Fruit fly (Drosophila melanogaster) whole organism, prepupa: ENCODE measurements around the gene Sec24CD.

Experiments used
- Blimp-1 ChIP-seq: fragments of 200-800 bp; sonication (Bioruptor generic); optimal IDR thresholded peaks from 3 replicates; lab custom pipeline; 2017; ENCODE audit warnings: missing biosample characterization, missing genetic modification characterization, mild to moderate bottlenecking, moderate library complexity, missing genetic modification reagents
- CG10631 ChIP-seq: fragments of 200-800 bp; sonication (Bioruptor generic); optimal IDR thresholded peaks from 2 replicates; lab custom pipeline; 2016; ENCODE audit warnings: missing biosample characterization, missing genetic modification characterization
- CG10669 ChIP-seq: fragments of 200-800 bp; sonication (Bioruptor generic); optimal IDR thresholded peaks from 3 replicates; lab custom pipeline; 2018; ENCODE audit warnings: missing biosample characterization, mild to moderate bottlenecking, missing genetic modification characterization, moderate library complexity
- CG11294 ChIP-seq: fragments of 200-800 bp; sonication (Bioruptor generic); IDR thresholded peaks from 2 replicates; pipeline ENCODE4 v1.3.6; 2022; ENCODE audit warnings: missing biosample characterization, missing genetic modification characterization
- CG11902 ChIP-seq: fragments of 200-800 bp; sonication (Bioruptor generic); optimal IDR thresholded peaks from 3 replicates; lab custom pipeline; 2016; ENCODE audit warnings: missing biosample characterization, missing genetic modification characterization
- CG15336 ChIP-seq: fragments of 200-800 bp; sonication (Bioruptor generic); IDR thresholded peaks from 2 replicates; pipeline ENCODE4 v1.3.6; 2022; ENCODE audit warnings: missing biosample characterization, missing genetic modification characterization
- CG16779 ChIP-seq: fragments of 200-800 bp; sonication (Bioruptor generic); optimal IDR thresholded peaks from 3 replicates; lab custom pipeline; 2017; ENCODE audit warnings: missing biosample characterization, mild to moderate bottlenecking, missing genetic modification characterization
- CG32006 ChIP-seq: fragments of 200-800 bp; sonication (Bioruptor generic); optimal IDR thresholded peaks from 3 replicates; lab custom pipeline; 2017; ENCODE audit warnings: missing biosample characterization, mild to moderate bottlenecking, missing genetic modification characterization
- CG34406 ChIP-seq: fragments of 200-800 bp; sonication (Bioruptor generic); optimal IDR thresholded peaks from 3 replicates; lab custom pipeline; 2016; ENCODE audit warnings: missing biosample characterization, missing genetic modification characterization
- CG3919 ChIP-seq: fragments of 200-800 bp; sonication (Bioruptor generic); optimal IDR thresholded peaks from 3 replicates; lab custom pipeline; 2016; ENCODE audit warnings: missing biosample characterization, missing genetic modification characterization
- CG6163 ChIP-seq: fragments of 200-800 bp; sonication (Bioruptor generic); IDR thresholded peaks from 3 replicates; pipeline ENCODE4 v1.3.6; 2022; ENCODE audit warnings: missing biosample characterization, missing genetic modification characterization
- CG6792 ChIP-seq: fragments of 200-800 bp; sonication (Bioruptor generic); optimal IDR thresholded peaks from 3 replicates; lab custom pipeline; 2016; ENCODE audit warnings: missing biosample characterization, missing genetic modification characterization
- CG6808 ChIP-seq: fragments of 200-800 bp; sonication (Bioruptor generic); optimal IDR thresholded peaks from 3 replicates; lab custom pipeline; 2017; ENCODE audit warnings: missing biosample characterization, missing genetic modification characterization, mild to moderate bottlenecking, moderate library complexity, missing genetic modification reagents
- CG6854 ChIP-seq: fragments of 200-800 bp; sonication (Bioruptor generic); optimal IDR thresholded peaks from 2 replicates; lab custom pipeline; 2017; ENCODE audit warnings: missing biosample characterization, mild to moderate bottlenecking, missing genetic modification characterization
- CG7368 ChIP-seq: fragments of 200-800 bp; sonication (Bioruptor generic); optimal IDR thresholded peaks from 3 replicates; lab custom pipeline; 2016; ENCODE audit warnings: missing biosample characterization, missing genetic modification characterization
- CG8119 ChIP-seq: fragments of 200-800 bp; sonication (Bioruptor generic); IDR thresholded peaks from 3 replicates; pipeline ENCODE4 v1.3.6; 2022; ENCODE audit warnings: missing biosample characterization, missing genetic modification characterization
- CG8319 ChIP-seq: fragments of 200-800 bp; sonication (Bioruptor generic); optimal IDR thresholded peaks from 3 replicates; lab custom pipeline; 2016; ENCODE audit warnings: missing biosample characterization, missing genetic modification characterization
- CG8632 ChIP-seq: fragments of 200-800 bp; sonication (Bioruptor generic); optimal IDR thresholded peaks from 3 replicates; lab custom pipeline; 2016; ENCODE audit warnings: missing biosample characterization, missing genetic modification characterization
- CG9139 ChIP-seq: fragments of 200-800 bp; sonication (Bioruptor generic); optimal IDR thresholded peaks from 3 replicates; lab custom pipeline; 2017; ENCODE audit warnings: missing biosample characterization, mild to moderate bottlenecking, missing genetic modification characterization
- Eip75B ChIP-seq: fragments of 200-800 bp; sonication (Bioruptor generic); optimal IDR thresholded peaks from 3 replicates; lab custom pipeline; 2016; ENCODE audit warnings: missing biosample characterization, missing genetic modification characterization
- Eip78C ChIP-seq: fragments of 200-800 bp; sonication (Bioruptor generic); peaks from one replicate; lab custom pipeline; 2016; ENCODE audit warnings: missing biosample characterization, missing genetic modification characterization
- Eip93F ChIP-seq: fragments of 200-800 bp; sonication (Bioruptor generic); optimal IDR thresholded peaks from 2 replicates; lab custom pipeline; 2016; ENCODE audit warnings: missing biosample characterization, mild to moderate bottlenecking, missing genetic modification characterization
- Ets21C ChIP-seq: fragments of 200-800 bp; sonication (Bioruptor generic); optimal IDR thresholded peaks from 3 replicates; lab custom pipeline; 2016; ENCODE audit warnings: missing biosample characterization, missing genetic modification characterization
- Gug ChIP-seq: fragments of 200-800 bp; sonication (Bioruptor generic); IDR thresholded peaks from 2 replicates; pipeline ENCODE4 v1.3.6; 2022; ENCODE audit warnings: missing biosample characterization, missing genetic modification characterization
- Hr38 ChIP-seq: sonication (Bioruptor generic); optimal IDR thresholded peaks from 2 replicates; lab custom pipeline; 2016; ENCODE audit warnings: missing biosample characterization, missing genetic modification characterization
- Lpt ChIP-seq: fragments of 200-800 bp; sonication (Bioruptor generic); optimal IDR thresholded peaks from 3 replicates; lab custom pipeline; 2016; ENCODE audit warnings: missing biosample characterization, missing genetic modification characterization
- Met ChIP-seq: fragments of 200-800 bp; sonication (Bioruptor generic); optimal IDR thresholded peaks from 3 replicates; lab custom pipeline; 2016; ENCODE audit warnings: missing biosample characterization, missing genetic modification characterization
- OdsH ChIP-seq: fragments of 200-800 bp; sonication (Bioruptor generic); optimal IDR thresholded peaks from 3 replicates; lab custom pipeline; 2016; ENCODE audit warnings: missing biosample characterization, missing genetic modification characterization
- Smox ChIP-seq: fragments of 200-800 bp; sonication (Bioruptor generic); optimal IDR thresholded peaks from 3 replicates; lab custom pipeline; 2016; ENCODE audit warnings: missing biosample characterization, missing genetic modification characterization
- Sox102F ChIP-seq: fragments of 200-800 bp; sonication (Bioruptor generic); optimal IDR thresholded peaks from 2 replicates; lab custom pipeline; 2016; ENCODE audit warnings: missing biosample characterization, mild to moderate bottlenecking, missing genetic modification characterization
- Sox14 ChIP-seq: fragments of 200-800 bp; sonication (Bioruptor generic); optimal IDR thresholded peaks from 3 replicates; lab custom pipeline; 2016; ENCODE audit warnings: missing biosample characterization, missing genetic modification characterization
- Sox15 ChIP-seq: fragments of 200-800 bp; sonication (Bioruptor generic); optimal IDR thresholded peaks from 3 replicates; lab custom pipeline; 2016; ENCODE audit warnings: missing biosample characterization, missing genetic modification characterization
- achi ChIP-seq: fragments of 200-800 bp; sonication (Bioruptor generic); optimal IDR thresholded peaks from 3 replicates; lab custom pipeline; 2016; ENCODE audit warnings: missing biosample characterization, missing genetic modification characterization
- acj6 ChIP-seq: fragments of 200-800 bp; sonication (Bioruptor generic); optimal IDR thresholded peaks from 3 replicates; lab custom pipeline; 2016; ENCODE audit warnings: missing biosample characterization, missing genetic modification characterization
- cyc ChIP-seq: fragments of 200-800 bp; sonication (Bioruptor generic); optimal IDR thresholded peaks from 3 replicates; lab custom pipeline; 2016; ENCODE audit warnings: missing biosample characterization, missing genetic modification characterization
- dac ChIP-seq: fragments of 200-800 bp; sonication (Bioruptor generic); optimal IDR thresholded peaks from 2 replicates; lab custom pipeline; 2017; ENCODE audit warnings: missing biosample characterization, mild to moderate bottlenecking, missing genetic modification characterization
- dsx ChIP-seq: fragments of 200-800 bp; optimal IDR thresholded peaks from 3 replicates; lab custom pipeline; 2019; ENCODE audit warnings: missing biosample characterization, mild to moderate bottlenecking, missing genetic modification characterization, moderate library complexity; ENCODE audit not compliant: poor library complexity, severe bottlenecking
- eg ChIP-seq: fragments of 200-800 bp; sonication (Bioruptor generic); IDR thresholded peaks from 3 replicates; pipeline ENCODE4 v1.3.6; 2022; ENCODE audit warnings: missing biosample characterization, missing genetic modification characterization
- esn ChIP-seq: fragments of 200-800 bp; sonication (Bioruptor generic); optimal IDR thresholded peaks from 2 replicates; lab custom pipeline; 2016; ENCODE audit warnings: missing biosample characterization, mild to moderate bottlenecking, missing genetic modification characterization, moderate library complexity
- fkh ChIP-seq: fragments of 200-800 bp; sonication (Bioruptor generic); optimal IDR thresholded peaks from 3 replicates; lab custom pipeline; 2017; ENCODE audit warnings: missing biosample characterization, mild to moderate bottlenecking, missing genetic modification characterization, moderate library complexity
- net ChIP-seq: fragments of 200-800 bp; sonication (Bioruptor generic); optimal IDR thresholded peaks from 3 replicates; lab custom pipeline; 2016; ENCODE audit warnings: missing biosample characterization, missing genetic modification characterization
- spab ChIP-seq: fragments of 200-800 bp; sonication (Bioruptor generic); optimal IDR thresholded peaks from 2 replicates; lab custom pipeline; 2017; ENCODE audit warnings: missing biosample characterization, mild to moderate bottlenecking, missing genetic modification characterization, missing genetic modification reagents
- svp ChIP-seq: fragments of 200-800 bp; sonication (Bioruptor generic); peaks from one replicate; lab custom pipeline; 2016; ENCODE audit warnings: missing biosample characterization, missing genetic modification characterization
- topi ChIP-seq: fragments of 200-800 bp; sonication (Bioruptor generic); optimal IDR thresholded peaks from 3 replicates; lab custom pipeline; 2016; ENCODE audit warnings: missing biosample characterization, missing genetic modification characterization
- vri ChIP-seq: fragments of 200-800 bp; sonication (Bioruptor generic); optimal IDR thresholded peaks from 3 replicates; lab custom pipeline; 2016; ENCODE audit warnings: missing biosample characterization, mild to moderate bottlenecking, missing genetic modification characterization

Sec24CD gene

DNA sequence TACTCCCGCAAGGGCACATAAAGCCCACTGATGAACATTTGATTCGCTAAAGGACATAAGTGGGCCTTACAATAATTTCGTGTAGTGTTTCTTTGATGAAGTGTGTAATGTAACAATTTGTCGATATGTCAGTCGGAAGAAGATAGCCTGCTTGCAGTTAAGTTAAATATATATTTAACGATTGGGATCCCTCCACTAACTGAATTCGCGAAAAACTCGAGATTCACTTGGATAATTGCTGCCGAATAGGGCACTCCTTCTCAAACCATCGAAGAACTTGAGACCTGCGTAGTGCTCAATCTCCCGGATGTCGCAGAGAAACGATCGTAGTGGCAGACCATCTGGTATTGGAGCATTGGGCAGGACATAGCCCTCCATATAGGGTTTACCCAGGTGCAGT, 1.5 kb upstream of the Sec24CD start, which contains the start of gene Tengl3:
Tengl3 (minus strand) TSS at position 101 of the 400 bp plus-strand sequence.
- no peak for TF ChIP-seq net
- TF ChIP-seq CG34406 (GFP tag; lab: Kevin White, UChicago) = no peak
- TF ChIP-seq CG7368 (GFP tag; lab: Kevin White, UChicago) = no peak
- no peak for TF ChIP-seq CG8632
- TF ChIP-seq dac (GFP tag; lab: Kevin White, UChicago) = no peak
- TF ChIP-seq topi (GFP tag; lab: Kevin White, UChicago) = no peak
- no peak for TF ChIP-seq CG6854 (GFP tag; lab: Kevin White, UChicago)
- TF ChIP-seq CG10669 (GFP tag; lab: Kevin White, UChicago) = no peak
- no peak for TF ChIP-seq eg (GFP tag; lab: Robert Waterston, UW)
- no peak for TF ChIP-seq Eip75B
- no peak for TF ChIP-seq CG3919 (GFP tag; lab: Kevin White, UChicago)
- no peak for TF ChIP-seq Lpt
- TF ChIP-seq Ets21C (GFP tag; lab: Kevin White, UChicago) = no peak
- no peak for TF ChIP-seq CG16779 (tag; lab: Kevin White, UChicago)
- TF ChIP-seq Met (GFP tag; lab: Kevin White, UChicago) = no peak
- TF ChIP-seq Smox (GFP tag; lab: Kevin White, UChicago) = no peak

DNA sequence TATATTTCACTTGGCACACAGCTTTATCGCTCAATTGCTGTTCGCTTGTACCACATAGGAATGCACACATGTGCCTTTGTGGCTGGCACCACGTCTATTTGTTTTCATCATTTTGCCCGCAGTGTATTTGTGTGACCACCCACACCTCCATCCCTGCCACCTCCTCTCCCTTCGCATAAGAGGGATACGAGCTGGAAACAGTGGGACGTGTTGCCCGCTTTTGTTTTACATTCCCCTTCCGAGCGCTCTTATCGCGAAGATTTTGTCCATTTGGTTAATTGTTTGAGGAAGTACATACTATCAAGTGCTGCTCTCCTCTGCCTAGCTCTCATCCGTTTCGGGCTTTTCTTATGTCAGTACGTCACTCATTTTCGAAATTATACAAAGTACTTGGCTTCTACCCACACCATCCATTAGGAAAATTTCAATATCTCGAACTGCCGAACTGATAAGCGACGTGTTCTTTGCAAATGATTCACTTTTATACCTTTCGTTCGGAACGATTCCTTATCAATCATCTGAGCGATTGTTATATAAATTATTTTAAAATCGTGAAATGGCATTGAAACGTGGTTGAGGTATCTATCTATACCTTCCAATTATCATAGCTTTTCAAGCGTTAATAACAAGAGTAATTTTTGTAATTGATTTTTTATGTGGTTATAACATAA, 8.3 kb downstream of the Sec24CD start:
- TF ChIP-seq CG15336 (0 out of 2 replicates have a peak, but pooled peaks have one; percentile 16), CG9139 (GFP tag; lab: Kevin White, UChicago) (no peak), CG7368 (GFP tag; lab: Kevin White, UChicago) (no peak), svp (GFP tag; lab: Kevin White, UChicago) (peak; percentile 71), Eip93F (peak; percentile 52), Eip78C (peak; percentile 37), CG32006 (GFP tag; lab: Kevin White, UChicago) (no peak), fkh (GFP tag; lab: Kevin White, UChicago) (peak; percentile 58), CG3919 (GFP tag; lab: Kevin White, UChicago) (no peak), Sox14 (GFP tag; lab: Kevin White, UChicago) (peak; percentile 60), vri (peak; percentile 81)

DNA sequence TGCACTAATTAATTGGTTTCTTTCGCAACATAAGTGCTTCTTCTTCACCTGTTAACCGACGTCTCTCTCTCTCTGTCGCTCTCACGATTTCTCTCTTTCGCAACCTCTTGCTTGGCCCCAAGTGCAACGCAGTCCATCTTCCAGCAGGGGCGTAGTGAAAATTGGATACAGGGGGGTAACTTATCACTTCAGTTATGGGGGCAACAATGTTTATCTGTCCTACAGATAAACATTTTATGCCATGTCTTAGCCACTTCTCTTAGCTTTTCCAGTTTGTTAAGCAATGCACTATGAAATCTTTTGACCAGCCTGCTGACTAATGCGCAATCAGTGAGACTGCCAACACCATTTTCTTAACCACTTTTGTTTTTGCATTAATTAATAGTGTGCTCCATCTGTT, 9.3 kb downstream of the Sec24CD start:
- peak; percentile 87 for TF ChIP-seq CG6163 (GFP tag; lab: Robert Waterston, UW)
- TF ChIP-seq Sox15 (GFP tag; lab: Kevin White, UChicago) = peak; percentile 65
- TF ChIP-seq topi (GFP tag; lab: Kevin White, UChicago) = peak; percentile 76
- TF ChIP-seq Gug (GFP tag; lab: Robert Waterston, UW) = peak; percentile 75
- TF ChIP-seq svp (GFP tag; lab: Kevin White, UChicago) = peak; percentile 94
- TF ChIP-seq OdsH (GFP tag; lab: Kevin White, UChicago) = peak; percentile 85
- no peak for TF ChIP-seq Hr38 (GFP tag; lab: Kevin White, UChicago)
- TF ChIP-seq net = peak; percentile 88
- no peak for TF ChIP-seq fkh (GFP tag; lab: Kevin White, UChicago)
- peak; percentile 65 for TF ChIP-seq vri
- peak; percentile 78 for TF ChIP-seq acj6 (GFP tag; lab: Kevin White, UChicago)
- peak; percentile 68 for TF ChIP-seq Ets21C (GFP tag; lab: Kevin White, UChicago)
- TF ChIP-seq Sox102F (GFP tag; lab: Kevin White, UChicago) = peak; percentile 83
- TF ChIP-seq Blimp-1 (GFP tag; lab: Kevin White, UChicago) = peak; percentile 30
- TF ChIP-seq dsx (GFP tag; lab: Kevin White, UChicago) = peak; percentile 73
- peak; percentile 69 for TF ChIP-seq cyc (GFP tag; lab: Kevin White, UChicago)
- TF ChIP-seq spab = peak; percentile 58
- peak; percentile 76 for TF ChIP-seq Eip75B
- TF ChIP-seq Lpt = peak; percentile 60
- peak; percentile 74 for TF ChIP-seq achi
- peak; percentile 80 for TF ChIP-seq CG8632
- peak; percentile 81 for TF ChIP-seq CG6792 (GFP tag; lab: Kevin White, UChicago)
- TF ChIP-seq CG32006 (GFP tag; lab: Kevin White, UChicago) = peak; percentile 80
- TF ChIP-seq eg (GFP tag; lab: Robert Waterston, UW) = peak; percentile 89
- TF ChIP-seq CG10631 (GFP tag; lab: Kevin White, UChicago) = peak; percentile 75
- TF ChIP-seq CG8319 = no peak
- peak; percentile 87 for TF ChIP-seq esn (GFP tag; lab: Kevin White, UChicago)
- peak; percentile 70 for TF ChIP-seq CG11294 (GFP tag; lab: Robert Waterston, UW)
- TF ChIP-seq CG16779 (tag; lab: Kevin White, UChicago) = peak; percentile 53
- peak; percentile 47 for TF ChIP-seq CG11902 (GFP tag; lab: Kevin White, UChicago)
- TF ChIP-seq CG7368 (GFP tag; lab: Kevin White, UChicago) = peak; percentile 83
- TF ChIP-seq CG8119 (GFP tag; lab: Robert Waterston, UW) = peak; percentile 81
- TF ChIP-seq CG10669 (GFP tag; lab: Kevin White, UChicago) = peak; percentile 71
- peak; percentile 65 for TF ChIP-seq CG6808 (GFP tag; lab: Kevin White, UChicago)
- peak; percentile 86 for TF ChIP-seq CG3919 (GFP tag; lab: Kevin White, UChicago)
